Fruit fly (Drosophila melanogaster): Measurements from ENCODE around the gene CG7227.

Gene CG7227

dm6 chr2L:7998080-7998457 is at the start of gene CG7227:
Gene CG7227 (minus strand): TSS chr2L:7998151.
- no peak for TF ChIP-seq CG17801 (GFP tag; optimal IDR thresholded peaks at IDR 0.05; ENCODE audit: partially characterized antibody)

dm6 chr2L:8043282-8043668 is 45.3 kb upstream of the CG7227 start, which contains the start of gene Megf8:
Gene Megf8 (plus strand): TSS chr2L:8043471.
- TF ChIP-seq CG17801 (GFP tag; optimal IDR thresholded peaks at IDR 0.05; ENCODE audit: partially characterized antibody) = peak; percentile 7

dm6 chr2L:8042645-8043281 is 44.8 kb upstream of the CG7227 start, which contains the start of gene RpL36A:
Gene RpL36A (minus strand): TSS chr2L:8042909.
- TF ChIP-seq CG17801 (GFP tag; optimal IDR thresholded peaks at IDR 0.05; ENCODE audit: partially characterized antibody) = peak; percentile 65

- no peak for TF ChIP-seq CG17801 (GFP tag; optimal IDR thresholded peaks at IDR 0.05; ENCODE audit: partially characterized antibody)
Observed at dm6 chr2L:8040872-8041271, 42.9 kb upstream of the CG7227 start, which contains the start of gene CCDC53. Gene CCDC53 (plus strand): TSS chr2L:8041106.

- TF ChIP-seq CG17801 (GFP tag; optimal IDR thresholded peaks at IDR 0.05; ENCODE audit: partially characterized antibody) = no peak
Observed at dm6 chr2L:8039688-8040087, 41.7 kb upstream of the CG7227 start, which contains the start of gene CG7367. Gene CG7367 (minus strand): TSS chr2L:8039788.

dm6 chr2L:8034734-8035133 is 36.8 kb upstream of the CG7227 start:
- TF ChIP-seq CG17801 (GFP tag; optimal IDR thresholded peaks at IDR 0.05; ENCODE audit: partially characterized antibody) = peak; percentile 26

dm6 chr2L:8033756-8034155 is 35.8 kb upstream of the CG7227 start:
- TF ChIP-seq CG17801 (GFP tag; optimal IDR thresholded peaks at IDR 0.05; ENCODE audit: partially characterized antibody) = no peak

dm6 chr2L:8031588-8031987 is 33.6 kb upstream of the CG7227 start:
- TF ChIP-seq CG17801 (GFP tag; optimal IDR thresholded peaks at IDR 0.05; ENCODE audit: partially characterized antibody) = peak; percentile 42

dm6 chr2L:8030693-8031210 is 32.8 kb upstream of the CG7227 start, which contains the start of gene Cka:
Gene Cka (plus strand): TSS chr2L:8030721.
- TF ChIP-seq CG17801 (GFP tag; optimal IDR thresholded peaks at IDR 0.05; ENCODE audit: partially characterized antibody) = no peak

- no peak for TF ChIP-seq CG17801 (GFP tag; optimal IDR thresholded peaks at IDR 0.05; ENCODE audit: partially characterized antibody)
Observed at dm6 chr2L:8030102-8030501, 32.2 kb upstream of the CG7227 start.

dm6 chr2L:8029160-8029852 is 31.4 kb upstream of the CG7227 start, which contains the start of gene baf:
Gene baf (plus strand): TSS chr2L:8029462.
- TF ChIP-seq CG17801 (GFP tag; optimal IDR thresholded peaks at IDR 0.05; ENCODE audit: partially characterized antibody) = no peak

- TF ChIP-seq CG17801 (GFP tag; optimal IDR thresholded peaks at IDR 0.05; ENCODE audit: partially characterized antibody) = no peak
Observed at dm6 chr2L:8024325-8024724, 26.4 kb upstream of the CG7227 start.

- TF ChIP-seq CG17801 (GFP tag; optimal IDR thresholded peaks at IDR 0.05; ENCODE audit: partially characterized antibody) = no peak
Observed at dm6 chr2L:8012551-8012950, 14.6 kb upstream of the CG7227 start.

dm6 chr2L:8010602-8011455 is 12.9 kb upstream of the CG7227 start, which contains the start of the genes Glyat and Tg:
Gene Glyat (minus strand): TSS chr2L:8010652.
Gene Tg (plus strand): TSS chr2L:8011405.
- TF ChIP-seq CG17801 (GFP tag; optimal IDR thresholded peaks at IDR 0.05; ENCODE audit: partially characterized antibody) = no peak

Measured in ovary, adult (tissue).